ENCODE assay signal across 4 worm cellular contexts in genomic region chrII:10820679-10821078, ce11.
TF ChIP-seq lines count a peak whose summit lies in the region.

TSS of gene ech-4 (plus strand) at chrII:10821031.

TF ChIP-seq in whole organism, L1 larva, 84 proteins besides CTCF, POLR2A, EP300 and RAD21:
- peak; percentile 16 for TF ChIP-seq blmp-1 (tag; optimal IDR thresholded peaks at IDR 0.05; lab: Kevin White, UChicago)
- no peak for TF ChIP-seq nhr-237 (tag; optimal IDR thresholded peaks at IDR 0.05; lab: Kevin White, UChicago)
- TF ChIP-seq lin-35 (GFP tag; optimal IDR thresholded peaks at IDR 0.05; lab: Kevin White, UChicago), result peak in 1 of 2 experiments; percentile 15

TF ChIP-seq in whole organism, L3 larva, 47 proteins besides CTCF, POLR2A, EP300 and RAD21:
- TF ChIP-seq jun-1 (tag; optimal IDR thresholded peaks at IDR 0.05; lab: Kevin White, UChicago) (peak; percentile 3), ztf-4 (tag; optimal IDR thresholded peaks at IDR 0.05; lab: Kevin White, UChicago) (no peak), elt-2 (tag; optimal IDR thresholded peaks at IDR 0.05; lab: Kevin White, UChicago) (peak; percentile 47), snpc-4 (tag; optimal IDR thresholded peaks at IDR 0.05; lab: Kevin White, UChicago) (no peak), pha-4 (tag; optimal IDR thresholded peaks at IDR 0.05; lab: Kevin White, UChicago) (peak; percentile 11)

TF ChIP-seq in whole organism, L4 larva, 104 proteins besides CTCF, POLR2A, EP300 and RAD21:
- no peak for TF ChIP-seq ztf-7 (tag; optimal IDR thresholded peaks at IDR 0.05; lab: Kevin White, UChicago)
- peak; percentile 17; the same call in 1 of the 2 replicates for TF ChIP-seq lin-38 (GFP tag; IDR thresholded peaks at IDR 0.05; lab: Robert Waterston, UW)
- no peak for TF ChIP-seq daf-16 (GFP tag; optimal IDR thresholded peaks at IDR 0.05; lab: Kevin White, UChicago)
- TF ChIP-seq daf-16 (tag; optimal IDR thresholded peaks at IDR 0.05; lab: Kevin White, UChicago), result peak; percentile 63
- no peak for TF ChIP-seq ces-1 (GFP tag; optimal IDR thresholded peaks at IDR 0.05; lab: Kevin White, UChicago)
- peak; percentile 56 for TF ChIP-seq nhr-28 (tag; optimal IDR thresholded peaks at IDR 0.05; lab: Kevin White, UChicago)
- TF ChIP-seq hif-1 (tag; optimal IDR thresholded peaks at IDR 0.05; lab: Kevin White, UChicago), result no peak
- TF ChIP-seq pqm-1 (tag; optimal IDR thresholded peaks at IDR 0.05; lab: Kevin White, UChicago), result peak; percentile 9

TF ChIP-seq in whole organism, young adult, 124 proteins besides CTCF, POLR2A, EP300 and RAD21:
- TF ChIP-seq unc-130 (GFP tag; optimal IDR thresholded peaks at IDR 0.05; lab: Kevin White, UChicago), result no peak
- peak; percentile 8 for TF ChIP-seq nhr-80 (tag; optimal IDR thresholded peaks at IDR 0.05; lab: Kevin White, UChicago)
TF ChIP-seq in whole organism, young adult: peak in this region for 1.
